Worm (Caenorhabditis elegans) whole organism, young adult: Measurements from ENCODE around the gene otub-4.
"Not testable (repeated sequence)": the region's sequence is repeated elsewhere in the genome, so short reads cannot be mapped to it uniquely, and the experiment has no call there.

Experiments
- F39B2.1 ChIP-seq: fragments of 200-800 bp; sonication (Bioruptor generic); IDR thresholded peaks from 2 replicates; pipeline ENCODE4 v1.3.6; 2022; ENCODE audit warnings: missing genetic modification reagents, missing genetic modification characterization, missing compliant biosample characterization
- T07F8.4 ChIP-seq: sonication (generic microtip); optimal IDR thresholded peaks from 2 replicates; lab custom pipeline; 2016; ENCODE audit warnings: mild to moderate bottlenecking, missing genetic modification characterization, moderate library complexity, missing compliant biosample characterization
- attf-6 ChIP-seq: fragments of 200-800 bp; sonication (Bioruptor generic); IDR thresholded peaks from 2 replicates; pipeline ENCODE4 v1.3.6; 2022; ENCODE audit warnings: missing genetic modification reagents, missing genetic modification characterization, missing compliant biosample characterization
- mxl-1 ChIP-seq: sonication (generic microtip); optimal IDR thresholded peaks from 2 replicates; lab custom pipeline; 2016; ENCODE audit warnings: missing genetic modification characterization, missing compliant biosample characterization
- nfya-1 ChIP-seq: sonication (generic microtip); optimal IDR thresholded peaks from 2 replicates; lab custom pipeline; 2017; ENCODE audit warnings: antibody characterized with exemption, missing compliant biosample characterization, missing genetic modification characterization, borderline replicate concordance; ENCODE audit not compliant: insufficient read depth
- nhr-120 ChIP-seq: fragments of 200-800 bp; sonication (Bioruptor generic); IDR thresholded peaks from 2 replicates; pipeline ENCODE4 v1.3.6; 2022; ENCODE audit warnings: missing genetic modification characterization, missing compliant biosample characterization
- nhr-27 ChIP-seq: fragments of 200-800 bp; sonication (Bioruptor generic); optimal IDR thresholded peaks from 2 replicates; lab custom pipeline; 2018; ENCODE audit warnings: mild to moderate bottlenecking, missing genetic modification characterization, moderate library complexity, missing compliant biosample characterization
- rec-8 ChIP-seq, 2 experiments: sonication (generic microtip); optimal IDR thresholded peaks; 2 replicates each; lab custom pipeline; 2016; ENCODE audit warnings: mild to moderate bottlenecking in 2 of 2, missing genetic modification characterization in 2 of 2, missing genetic modification reagents in 2 of 2, missing genotype in 2 of 2, missing biosample characterization in 1 of 2, missing compliant biosample characterization in 1 of 2, moderate library complexity in 1 of 2
- tbx-9 ChIP-seq: sonication (generic microtip); optimal IDR thresholded peaks from 2 replicates; lab custom pipeline; 2016; ENCODE audit warnings: borderline replicate concordance, missing genetic modification characterization, inconsistent platforms, missing compliant biosample characterization
- ztf-28 ChIP-seq: fragments of 200-800 bp; sonication (Bioruptor generic); IDR thresholded peaks from 2 replicates; pipeline ENCODE4 v1.3.6; 2022; ENCODE audit warnings: missing genetic modification reagents, missing genetic modification characterization, missing compliant biosample characterization

- TF ChIP-seq mxl-1 (tag; lab: Kevin White, UChicago); nhr-27 (tag; lab: Kevin White, UChicago); ztf-28 (GFP tag; lab: Robert Waterston, UW); nfya-1 (tag; lab: Kevin White, UChicago); tbx-9; nhr-120 (GFP tag; lab: Robert Waterston, UW); attf-6 (GFP tag; lab: Robert Waterston, UW); rec-8 (tag; optimal IDR thresholded peaks at IDR 0.05; lab: Kevin White, UChicago); T07F8.4 (tag; lab: Kevin White, UChicago); F39B2.1 (GFP tag; lab: Robert Waterston, UW): not testable (repeated sequence)
Measured at ce11 chrIV:3331758-3332157, 46.2 kb downstream of the otub-4 start, which contains the start of gene F42A6.5.
